Worm (Caenorhabditis elegans) whole organism, L3 larva: ENCODE measurements around the gene C35D10.8.

Experiments used
- ZK546.5 ChIP-seq: sonication (generic microtip); optimal IDR thresholded peaks from 2 replicates; lab custom pipeline; 2017; ENCODE audit warnings: missing biosample characterization, missing genetic modification characterization
- fos-1 ChIP-seq: fragments of 150-350 bp; optimal IDR thresholded peaks from 2 replicates; lab custom pipeline; 2014; ENCODE audit warnings: missing biosample characterization, missing genetic modification characterization
- unc-62 ChIP-seq: fragments of 150-350 bp; sonication (generic microtip); optimal IDR thresholded peaks from 4 replicates; lab custom pipeline; 2014; ENCODE audit warnings: missing biosample characterization, missing genetic modification reagents, missing genetic modification characterization
- zag-1 ChIP-seq: fragments of 150-350 bp; optimal IDR thresholded peaks from 2 replicates; lab custom pipeline; 2014; ENCODE audit warnings: missing biosample characterization, missing genetic modification characterization
- ztf-11 ChIP-seq: fragments of 150-350 bp; optimal IDR thresholded peaks from 2 replicates; lab custom pipeline; 2014; ENCODE audit warnings: missing biosample characterization, missing genetic modification characterization

- TF ChIP-seq ztf-11: no peak
- TF ChIP-seq ZK546.5 (tag; lab: Kevin White, UChicago): no peak
- TF ChIP-seq unc-62: no peak
- TF ChIP-seq zag-1 (tag; lab: Kevin White, UChicago): no peak
- TF ChIP-seq fos-1: no peak
Measured at ce11 chrIII:4819843-4820242, 35.2 kb upstream of the C35D10.8 start, which contains the start of gene F26A1.7.
